Worm (Caenorhabditis elegans) whole organism, L4/young adult: ENCODE data around the gene F46B6.10.

ENCODE experiments used
- W03F9.2 ChIP-seq: fragments of 150-350 bp; optimal IDR thresholded peaks from 2 replicates; lab custom pipeline; 2014; ENCODE audit warnings: missing biosample characterization, missing genetic modification characterization
- him-1 ChIP-seq: sonication (generic microtip); optimal IDR thresholded peaks from 2 replicates; lab custom pipeline; 2016; ENCODE audit warnings: missing genotype, missing genetic modification reagents, missing genetic modification characterization, missing compliant biosample characterization

ce11 chrV:9782045-9782444 is 19.8 kb downstream of the F46B6.10 start:
- no peak for TF ChIP-seq him-1 (tag; lab: Kevin White, UChicago)
- no peak for TF ChIP-seq W03F9.2 (tag; lab: Kevin White, UChicago)
